Worm (Caenorhabditis elegans) whole organism, L1 larva: ENCODE measurements around the gene Y38H6C.13.
A peak's percentile ranks its signal among the peaks of the same experiment; 100 is the strongest.

ENCODE experiments used
- C04F5.9 ChIP-seq: sonication (generic microtip); optimal IDR thresholded peaks from 2 replicates; lab custom pipeline; 2016; ENCODE audit warnings: missing genetic modification characterization, missing compliant biosample characterization
- Y116A8C.19 ChIP-seq: sonication (generic microtip); optimal IDR thresholded peaks from 2 replicates; lab custom pipeline; 2016; ENCODE audit warnings: missing compliant biosample characterization, missing genetic modification characterization, borderline replicate concordance
- ceh-63 ChIP-seq: fragments of 200-800 bp; sonication (Bioruptor generic); optimal IDR thresholded peaks from 2 replicates; lab custom pipeline; 2018; ENCODE audit warnings: mild to moderate bottlenecking, missing genetic modification characterization, missing compliant biosample characterization
- ceh-8 ChIP-seq: fragments of 200-800 bp; sonication (Bioruptor generic); optimal IDR thresholded peaks from 2 replicates; lab custom pipeline; 2018; ENCODE audit warnings: mild to moderate bottlenecking, missing genetic modification characterization, moderate library complexity, missing compliant biosample characterization
- dpl-1 ChIP-seq, 3 experiments: fragments of 150-350 bp in 2 of 3; sonication (generic microtip) in 1 of 3; optimal IDR thresholded peaks; 2 replicates each; lab custom pipeline; 2014 to 2017; ENCODE audit warnings: missing biosample characterization in 3 of 3, missing genetic modification characterization in 3 of 3, missing genetic modification reagents in 3 of 3
- dsc-1 ChIP-seq: sonication (generic microtip); optimal IDR thresholded peaks from 2 replicates; lab custom pipeline; 2016; ENCODE audit warnings: mild to moderate bottlenecking, missing genetic modification characterization, missing compliant biosample characterization
- efl-1 ChIP-seq, 4 experiments: fragments of 150-350 bp; optimal IDR thresholded peaks in 3 of 4; peaks in 1 of 4; 1 replicate in 1 of 4; 2 replicates in 3 of 4; lab custom pipeline; 2014; ENCODE audit warnings: missing biosample characterization in 2 of 4, missing genetic modification characterization in 2 of 4, missing genetic modification reagents in 2 of 4
- egl-27 ChIP-seq, 2 experiments: fragments of 150-350 bp in 1 of 2; sonication (generic microtip); optimal IDR thresholded peaks; 3 replicates each; lab custom pipeline; 2017 to 2018; ENCODE audit warnings: missing biosample characterization in 2 of 2, missing genetic modification characterization in 2 of 2, missing genetic modification reagents in 2 of 2
- elt-2 ChIP-seq: sonication (generic microtip); optimal IDR thresholded peaks from 2 replicates; lab custom pipeline; 2016; ENCODE audit warnings: missing genetic modification characterization, mild to moderate bottlenecking, inconsistent platforms, missing compliant biosample characterization, missing genetic modification reagents
- elt-3 ChIP-seq, 6 experiments: fragments of 150-350 bp in 1 of 6; sonication (generic microtip); optimal IDR thresholded peaks; 2 replicates each; lab custom pipeline; 2017 to 2018; ENCODE audit warnings: missing biosample characterization in 6 of 6, missing genetic modification characterization in 6 of 6, inconsistent platforms in 1 of 6
- fkh-10 ChIP-seq: sonication (generic microtip); optimal IDR thresholded peaks from 2 replicates; lab custom pipeline; 2017; ENCODE audit warnings: missing biosample characterization, missing genetic modification reagents, missing genetic modification characterization
- fkh-8 ChIP-seq: sonication (generic microtip); optimal IDR thresholded peaks from 2 replicates; lab custom pipeline; 2016; ENCODE audit warnings: mild to moderate bottlenecking, missing genetic modification characterization, missing compliant biosample characterization
- grh-1 ChIP-seq: fragments of 200-800 bp; sonication (Bioruptor generic); IDR thresholded peaks from 2 replicates; pipeline ENCODE4 v1.3.6; 2022; ENCODE audit warnings: missing genetic modification reagents, missing genetic modification characterization, missing compliant biosample characterization
- hlh-17 ChIP-seq: fragments of 200-800 bp; sonication (Bioruptor generic); optimal IDR thresholded peaks from 2 replicates; lab custom pipeline; 2018; ENCODE audit warnings: missing genetic modification characterization, mild to moderate bottlenecking, missing compliant biosample characterization, moderate library complexity, borderline replicate concordance
- hlh-4 ChIP-seq: sonication (generic microtip); optimal IDR thresholded peaks from 2 replicates; lab custom pipeline; 2016; ENCODE audit warnings: mild to moderate bottlenecking, missing genetic modification characterization, missing compliant biosample characterization
- irx-1 ChIP-seq: sonication (generic microtip); optimal IDR thresholded peaks from 2 replicates; lab custom pipeline; 2016; ENCODE audit warnings: missing genetic modification characterization, missing compliant biosample characterization
- isw-1 ChIP-seq: fragments of 200-800 bp; sonication (Bioruptor generic); IDR thresholded peaks from 2 replicates; pipeline ENCODE4 v1.3.6; 2022; ENCODE audit warnings: missing genetic modification characterization, missing compliant biosample characterization
- lsy-2 ChIP-seq, 2 experiments: fragments of 150-350 bp; optimal IDR thresholded peaks; 2 replicates each; lab custom pipeline; 2014; ENCODE audit warnings: missing biosample characterization in 2 of 2, missing genetic modification characterization in 2 of 2
- mef-2 ChIP-seq: fragments of 150-350 bp; optimal IDR thresholded peaks from 2 replicates; lab custom pipeline; 2014; ENCODE audit warnings: missing biosample characterization, missing genetic modification characterization
- mep-1 ChIP-seq: fragments of 150-350 bp; optimal IDR thresholded peaks from 2 replicates; lab custom pipeline; 2014; ENCODE audit warnings: missing biosample characterization, missing genetic modification characterization
- nhr-12 ChIP-seq: sonication (generic microtip); optimal IDR thresholded peaks from 2 replicates; lab custom pipeline; 2017; ENCODE audit warnings: missing biosample characterization, missing genetic modification characterization
- nhr-20 ChIP-seq: sonication (generic microtip); optimal IDR thresholded peaks from 2 replicates; lab custom pipeline; 2016; ENCODE audit warnings: mild to moderate bottlenecking, missing genetic modification characterization, missing compliant biosample characterization
- nhr-71 ChIP-seq: sonication (generic microtip); optimal IDR thresholded peaks from 2 replicates; lab custom pipeline; 2016; ENCODE audit warnings: mild to moderate bottlenecking, missing genetic modification characterization, moderate library complexity, missing compliant biosample characterization
- nhr-77 ChIP-seq: fragments of 150-350 bp; optimal IDR thresholded peaks from 2 replicates; lab custom pipeline; 2014; ENCODE audit warnings: missing biosample characterization, missing genetic modification characterization
- nhr-84 ChIP-seq: sonication (generic microtip); optimal IDR thresholded peaks from 2 replicates; lab custom pipeline; 2017; ENCODE audit warnings: missing biosample characterization, missing genetic modification characterization
- nhr-90 ChIP-seq: sonication (generic microtip); optimal IDR thresholded peaks from 2 replicates; lab custom pipeline; 2016; ENCODE audit warnings: mild to moderate bottlenecking, missing genetic modification characterization, missing compliant biosample characterization; ENCODE audit not compliant: poor library complexity
- pag-3 ChIP-seq: sonication (generic microtip); optimal IDR thresholded peaks from 2 replicates; lab custom pipeline; 2017; ENCODE audit warnings: missing genetic modification characterization, mild to moderate bottlenecking, missing compliant biosample characterization, antibody characterized with exemption, borderline replicate concordance; ENCODE audit not compliant: insufficient read depth
- pqm-1 ChIP-seq: sonication (generic microtip); optimal IDR thresholded peaks from 3 replicates; lab custom pipeline; 2017; ENCODE audit warnings: missing biosample characterization, missing genetic modification characterization
- rnt-1 ChIP-seq: sonication (generic microtip); optimal IDR thresholded peaks from 2 replicates; lab custom pipeline; 2016; ENCODE audit warnings: mild to moderate bottlenecking, missing genetic modification characterization, moderate library complexity, missing compliant biosample characterization
- skn-1 ChIP-seq: fragments of 150-350 bp; optimal IDR thresholded peaks from 2 replicates; lab custom pipeline; 2014; ENCODE audit warnings: missing biosample characterization, missing genetic modification characterization
- snpc-4 ChIP-seq: fragments of 150-350 bp; optimal IDR thresholded peaks from 2 replicates; lab custom pipeline; 2014; ENCODE audit warnings: missing biosample characterization, missing genetic modification characterization
- sup-37 ChIP-seq: fragments of 200-800 bp; sonication (Bioruptor generic); optimal IDR thresholded peaks from 2 replicates; lab custom pipeline; 2018; ENCODE audit warnings: mild to moderate bottlenecking, missing genetic modification characterization, missing compliant biosample characterization
- tbx-2 ChIP-seq: sonication (generic microtip); optimal IDR thresholded peaks from 2 replicates; lab custom pipeline; 2016; ENCODE audit warnings: missing genetic modification characterization, missing compliant biosample characterization
- unc-30 ChIP-seq: sonication (generic microtip); optimal IDR thresholded peaks from 2 replicates; lab custom pipeline; 2017; ENCODE audit warnings: missing biosample characterization, missing genetic modification characterization
- unc-86 ChIP-seq: sonication (generic microtip); optimal IDR thresholded peaks from 2 replicates; lab custom pipeline; 2016; ENCODE audit warnings: missing genetic modification characterization, missing compliant biosample characterization
- unc-98 ChIP-seq: fragments of 200-800 bp; sonication (Bioruptor generic); IDR thresholded peaks from 2 replicates; pipeline ENCODE4 v1.3.6; 2022; ENCODE audit warnings: missing genetic modification characterization, missing compliant biosample characterization
- zip-4 ChIP-seq: fragments of 200-800 bp; sonication (Bioruptor generic); optimal IDR thresholded peaks from 2 replicates; lab custom pipeline; 2018; ENCODE audit warnings: mild to moderate bottlenecking, missing genetic modification characterization, moderate library complexity, missing compliant biosample characterization
- ztf-11 ChIP-seq, 2 experiments: sonication (generic microtip); optimal IDR thresholded peaks; 2 replicates each; lab custom pipeline; 2016 to 2017; ENCODE audit warnings: missing genetic modification characterization in 2 of 2, missing biosample characterization in 1 of 2, missing compliant biosample characterization in 1 of 2

Y38H6C.13 gene

ce11 chrV:20518927-20519326, 8.7 kb upstream of the Y38H6C.13 start, which contains the start of gene Y38H6C.25:
Y38H6C.25 (plus strand) TSS chrV:20519227.
- TF ChIP-seq C04F5.9 (no peak), lsy-2 (tag; optimal IDR thresholded peaks at IDR 0.05; lab: Kevin White, UChicago) (no peak), mef-2 (tag; lab: Kevin White, UChicago) (no peak), ceh-8 (GFP tag; lab: Kevin White, UChicago) (no peak), pqm-1 (tag; lab: Kevin White, UChicago) (no peak), snpc-4 (no peak), ztf-11 (tag; optimal IDR thresholded peaks at IDR 0.05; lab: Kevin White, UChicago) (no peak), nhr-71 (tag; lab: Kevin White, UChicago) (no peak), fkh-8 (tag; lab: Kevin White, UChicago) (no peak), Y116A8C.19 (tag; lab: Kevin White, UChicago) (no peak)

DNA sequence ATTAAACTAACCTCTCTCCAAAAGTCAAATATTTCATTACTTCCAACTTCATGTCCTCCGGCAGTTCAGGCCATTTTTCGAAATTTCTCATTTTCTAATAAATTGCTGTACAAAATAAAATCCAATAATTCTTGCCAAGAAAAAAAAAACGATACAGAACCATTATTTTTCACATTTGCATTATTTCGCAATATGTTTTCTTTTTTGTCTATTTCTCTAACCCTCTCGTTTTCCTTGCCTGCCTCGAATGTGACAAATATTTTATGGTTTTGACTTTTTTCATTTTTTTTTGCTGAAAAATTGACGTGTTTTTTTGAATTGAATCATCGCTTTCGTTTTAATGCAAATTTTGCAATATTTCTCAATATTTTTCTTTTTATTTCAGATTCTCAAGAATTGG, 5.4 kb upstream of the Y38H6C.13 start, which contains the start of the genes Y38H6C.9 and fbxa-150:
TSS of gene Y38H6C.9 (minus strand) at position 52 of the 400 bp plus-strand sequence.
TSS of gene fbxa-150 (plus strand) at position 380 of the 400 bp plus-strand sequence.
- TF ChIP-seq nhr-77 (no peak), skn-1 (peak; percentile 8), lsy-2 (tag; optimal IDR thresholded peaks at IDR 0.05; lab: Kevin White, UChicago) (no peak), dpl-1 (GFP tag; optimal IDR thresholded peaks at IDR 0.05; lab: Kevin White, UChicago) (peak in 1 of 3 experiments; percentile 19), tbx-2 (tag; lab: Kevin White, UChicago) (no peak), dsc-1 (no peak), efl-1 (optimal IDR thresholded peaks at IDR 0.05; lab: Kevin White, UChicago) (peak; percentile 1 to 25), efl-1 (GFP tag; optimal IDR thresholded peaks at IDR 0.05 in 1 of 2; lab: Kevin White, UChicago) (peak in 1 of 2 experiments; percentile 8), mep-1 (peak; percentile 45), zip-4 (GFP tag; lab: Kevin White, UChicago) (peak; percentile 95)
- TF ChIP-seq, all 84 proteins: peak for 5

- TF ChIP-seq sup-37: no peak
- TF ChIP-seq rnt-1 (tag; lab: Kevin White, UChicago): no peak
- peak; percentile 86 for TF ChIP-seq pqm-1 (tag; lab: Kevin White, UChicago)
- no peak for TF ChIP-seq isw-1 (GFP tag; lab: Robert Waterston, UW)
- TF ChIP-seq nhr-84 (tag; lab: Kevin White, UChicago): no peak
- no peak for TF ChIP-seq elt-3 (tag; optimal IDR thresholded peaks at IDR 0.05; lab: Kevin White, UChicago)
- no peak for TF ChIP-seq grh-1 (GFP tag; lab: Robert Waterston, UW)
- no peak for TF ChIP-seq hlh-17 (GFP tag; lab: Kevin White, UChicago)
- no peak for TF ChIP-seq efl-1 (optimal IDR thresholded peaks at IDR 0.05; lab: Kevin White, UChicago)
- no peak for TF ChIP-seq efl-1 (GFP tag; optimal IDR thresholded peaks at IDR 0.05 in 1 of 2; lab: Kevin White, UChicago)
- TF ChIP-seq C04F5.9: no peak
- no peak for TF ChIP-seq dsc-1
- TF ChIP-seq nhr-12 (tag; lab: Kevin White, UChicago): no peak
- TF ChIP-seq egl-27 (tag; optimal IDR thresholded peaks at IDR 0.05; lab: Kevin White, UChicago): no peak
- TF ChIP-seq unc-98 (GFP tag; lab: Robert Waterston, UW): no peak
- TF ChIP-seq unc-30 (tag; lab: Kevin White, UChicago): no peak
- peak; percentile 23 for TF ChIP-seq nhr-20 (tag; lab: Kevin White, UChicago)
- TF ChIP-seq ceh-63: no peak
- no peak for TF ChIP-seq pag-3 (tag; lab: Kevin White, UChicago)
- no peak for TF ChIP-seq fkh-10
- no peak for TF ChIP-seq hlh-4 (tag; lab: Kevin White, UChicago)
- no peak for TF ChIP-seq nhr-90 (tag; lab: Kevin White, UChicago)
- TF ChIP-seq mep-1: no peak
- TF ChIP-seq irx-1: no peak
- no peak for TF ChIP-seq unc-86
- peak; percentile 77 for TF ChIP-seq elt-2
Observed at ce11 chrV:20525816-20526459, 1.7 kb upstream of the Y38H6C.13 start, which contains the start of the genes srh-166 and Y38H6C.24. srh-166 (minus strand) TSS chrV:20525866. Y38H6C.24 (plus strand) TSS chrV:20526435.
